Worm (Caenorhabditis elegans) whole organism, mixed stage, embryonic: ENCODE results near the gene C18A3.10.

Experiments
- ceh-43 ChIP-seq: fragments of 200-800 bp; sonication (Bioruptor generic); optimal IDR thresholded peaks from 2 replicates; lab custom pipeline; 2018; ENCODE audit warnings: mild to moderate bottlenecking, missing genetic modification characterization, moderate library complexity, missing compliant biosample characterization
- lin-13 ChIP-seq: fragments of 150-350 bp; optimal IDR thresholded peaks from 2 replicates; lab custom pipeline; 2014; ENCODE audit warnings: missing biosample characterization, missing genetic modification characterization
- nhr-2 ChIP-seq: fragments of 150-350 bp; optimal IDR thresholded peaks from 2 replicates; lab custom pipeline; 2014; ENCODE audit warnings: missing biosample characterization, missing genetic modification characterization
- nhr-237 ChIP-seq: fragments of 150-350 bp; optimal IDR thresholded peaks from 2 replicates; lab custom pipeline; 2014; ENCODE audit warnings: missing biosample characterization, missing genetic modification characterization
- nhr-28 ChIP-seq: fragments of 150-350 bp; optimal IDR thresholded peaks from 2 replicates; lab custom pipeline; 2014; ENCODE audit warnings: missing biosample characterization, missing genetic modification characterization
- nhr-76 ChIP-seq: sonication (generic microtip); optimal IDR thresholded peaks from 2 replicates; lab custom pipeline; 2017; ENCODE audit warnings: missing biosample characterization, missing genetic modification characterization
- pha-4 ChIP-seq: fragments of 150-350 bp; optimal IDR thresholded peaks from 2 replicates; lab custom pipeline; 2018; ENCODE audit warnings: missing biosample characterization, missing genetic modification reagents, missing genetic modification characterization
- snpc-4 ChIP-seq: fragments of 150-350 bp; optimal IDR thresholded peaks from 2 replicates; lab custom pipeline; 2014; ENCODE audit warnings: missing biosample characterization, missing genetic modification characterization
- sptf-1 ChIP-seq: sonication (generic microtip); optimal IDR thresholded peaks from 2 replicates; lab custom pipeline; 2017; ENCODE audit warnings: mild to moderate bottlenecking, missing genetic modification characterization, moderate library complexity, missing compliant biosample characterization
- tbx-8 ChIP-seq: fragments of 200-800 bp; sonication (Bioruptor generic); optimal IDR thresholded peaks from 2 replicates; lab custom pipeline; 2018; ENCODE audit warnings: mild to moderate bottlenecking, missing genetic modification characterization, moderate library complexity, missing compliant biosample characterization
- unc-120 ChIP-seq: sonication (generic microtip); optimal IDR thresholded peaks from 2 replicates; lab custom pipeline; 2017; ENCODE audit warnings: missing genetic modification characterization, missing compliant biosample characterization; ENCODE audit not compliant: poor library complexity, severe bottlenecking
- unc-39 ChIP-seq: fragments of 150-350 bp; optimal IDR thresholded peaks from 2 replicates; lab custom pipeline; 2014; ENCODE audit warnings: missing biosample characterization, missing genetic modification characterization
- ztf-11 ChIP-seq: fragments of 150-350 bp; optimal IDR thresholded peaks from 2 replicates; lab custom pipeline; 2014; ENCODE audit warnings: missing biosample characterization, missing genetic modification characterization

ce11 chrII:5727707-5728106 is 12.1 kb upstream of the C18A3.10 start, which contains the start of gene rab-3:
- TF ChIP-seq unc-39 (tag; lab: Kevin White, UChicago): no peak
- no peak for TF ChIP-seq nhr-76
- TF ChIP-seq pha-4 (tag; lab: Kevin White, UChicago): no peak
- TF ChIP-seq snpc-4: no peak
- no peak for TF ChIP-seq tbx-8 (GFP tag; lab: Kevin White, UChicago)
- TF ChIP-seq nhr-2: no peak
- TF ChIP-seq ztf-11 (tag; lab: Kevin White, UChicago): no peak
- TF ChIP-seq sptf-1 (tag; lab: Kevin White, UChicago): no peak
- no peak for TF ChIP-seq nhr-237 (tag; lab: Kevin White, UChicago)
- TF ChIP-seq unc-120 (tag; lab: Kevin White, UChicago): no peak
- TF ChIP-seq nhr-28 (tag; lab: Kevin White, UChicago): no peak
- TF ChIP-seq ceh-43 (GFP tag; lab: Kevin White, UChicago): no peak
- no peak for TF ChIP-seq lin-13 (tag; lab: Kevin White, UChicago)
